Worm (Caenorhabditis elegans) whole organism, L4/young adult: ENCODE results near the gene suca-1.

Experiments used
- dao-5 ChIP-seq: sonication (generic microtip); optimal IDR thresholded peaks from 2 replicates; lab custom pipeline; 2016; ENCODE audit warnings: missing genotype, missing genetic modification characterization, moderate library complexity, missing compliant biosample characterization
- him-1 ChIP-seq: sonication (generic microtip); optimal IDR thresholded peaks from 2 replicates; lab custom pipeline; 2016; ENCODE audit warnings: missing genotype, missing genetic modification reagents, missing genetic modification characterization, missing compliant biosample characterization

ce11 chrX:10910716-10911115, 10.8 kb upstream of the suca-1 start, which contains the start of gene F47B10.8:
- TF ChIP-seq him-1 (tag; lab: Kevin White, UChicago) (no peak), dao-5 (tag; lab: Kevin White, UChicago) (no peak)
